Fruit fly (Drosophila melanogaster) whole organism, embryonic: ENCODE results near the gene CG13124.

Source experiments
- CG11696 ChIP-seq: fragments of 200-800 bp; sonication (Bioruptor generic); IDR thresholded peaks from 2 replicates; pipeline ENCODE4 v1.3.6; 2022; ENCODE audit warnings: missing biosample characterization, missing genetic modification characterization
- CG12299 ChIP-seq: fragments of 200-800 bp; sonication (Bioruptor generic); optimal IDR thresholded peaks from 2 replicates; lab custom pipeline; 2018; ENCODE audit warnings: missing biosample characterization, mild to moderate bottlenecking, missing genetic modification characterization
- CG12659 ChIP-seq: fragments of 200-800 bp; sonication (Bioruptor generic); optimal IDR thresholded peaks from 3 replicates; lab custom pipeline; 2017; ENCODE audit warnings: mild to moderate bottlenecking, missing biosample characterization, missing genetic modification reagents, missing genetic modification characterization
- CG13296 ChIP-seq: fragments of 200-800 bp; sonication (Bioruptor generic); optimal IDR thresholded peaks from 3 replicates; lab custom pipeline; 2018; ENCODE audit warnings: missing biosample characterization, mild to moderate bottlenecking, missing genetic modification characterization
- CG14014 ChIP-seq: fragments of 200-800 bp; sonication (Bioruptor generic); IDR thresholded peaks from 2 replicates; pipeline ENCODE4 v1.3.6; 2022; ENCODE audit warnings: missing biosample characterization, missing genetic modification characterization
- CG18619 ChIP-seq: fragments of 200-800 bp; sonication (Bioruptor generic); optimal IDR thresholded peaks from 3 replicates; lab custom pipeline; 2017; ENCODE audit warnings: missing biosample characterization, mild to moderate bottlenecking, missing genetic modification characterization
- CG2120 ChIP-seq: fragments of 200-800 bp; sonication (Bioruptor generic); optimal IDR thresholded peaks from 3 replicates; lab custom pipeline; 2016; ENCODE audit warnings: missing biosample characterization, missing genetic modification characterization
- CG30020 ChIP-seq: fragments of 200-800 bp; optimal IDR thresholded peaks from 2 replicates; lab custom pipeline; 2019; ENCODE audit warnings: missing biosample characterization, mild to moderate bottlenecking, missing genetic modification characterization, moderate library complexity
- CG3995 ChIP-seq: fragments of 200-800 bp; sonication (Bioruptor generic); optimal IDR thresholded peaks from 3 replicates; lab custom pipeline; 2016; ENCODE audit warnings: missing biosample characterization, missing genetic modification characterization
- CG4328 ChIP-seq: fragments of 200-800 bp; sonication (Bioruptor generic); optimal IDR thresholded peaks from 3 replicates; lab custom pipeline; 2017; ENCODE audit warnings: missing biosample characterization, missing genetic modification reagents, missing genetic modification characterization
- CG4707 ChIP-seq: fragments of 200-800 bp; sonication (Bioruptor generic); optimal IDR thresholded peaks from 2 replicates; lab custom pipeline; 2018; ENCODE audit warnings: missing biosample characterization, mild to moderate bottlenecking, missing genetic modification characterization, moderate library complexity
- CG6254 ChIP-seq: fragments of 200-800 bp; sonication (Bioruptor generic); optimal IDR thresholded peaks from 3 replicates; lab custom pipeline; 2017; ENCODE audit warnings: mild to moderate bottlenecking, missing biosample characterization, missing genetic modification reagents, missing genetic modification characterization
- CG6813 ChIP-seq: fragments of 200-800 bp; sonication (Bioruptor generic); optimal IDR thresholded peaks from 2 replicates; lab custom pipeline; 2017; ENCODE audit warnings: missing biosample characterization, missing genetic modification characterization, mild to moderate bottlenecking, moderate library complexity, missing genetic modification reagents
- CG7357 ChIP-seq: fragments of 200-800 bp; sonication (Bioruptor generic); IDR thresholded peaks from 3 replicates; pipeline ENCODE4 v1.3.6; 2022; ENCODE audit warnings: missing biosample characterization, missing genetic modification characterization
- CG8290 ChIP-seq, 3 experiments: fragments of 200-800 bp; sonication (Bioruptor generic); optimal IDR thresholded peaks; 2 replicates each; lab custom pipeline; 2016 to 2019; ENCODE audit warnings: missing biosample characterization in 3 of 3, missing genetic modification characterization in 3 of 3, mild to moderate bottlenecking in 2 of 3, moderate library complexity in 1 of 3
- CG8478 ChIP-seq: fragments of >200 bp; optimal IDR thresholded peaks from 2 replicates; lab custom pipeline; 2018
- CG8924 ChIP-seq: fragments of 200-800 bp; optimal IDR thresholded peaks from 3 replicates; lab custom pipeline; 2019; ENCODE audit warnings: missing biosample characterization, mild to moderate bottlenecking, missing genetic modification characterization, moderate library complexity
- CoRest ChIP-seq: fragments of 200-800 bp; sonication (Bioruptor generic); optimal IDR thresholded peaks from 3 replicates; lab custom pipeline; 2018; ENCODE audit warnings: missing biosample characterization, mild to moderate bottlenecking, missing genetic modification characterization, moderate library complexity
- Doc3 ChIP-seq: fragments of 200-800 bp; sonication (Bioruptor generic); IDR thresholded peaks from 3 replicates; pipeline ENCODE4 v1.3.6; 2022; ENCODE audit warnings: missing biosample characterization, missing genetic modification characterization; ENCODE audit not compliant: partially characterized antibody
- E2f1 ChIP-seq: fragments of 200-800 bp; sonication (Bioruptor generic); IDR thresholded peaks from 2 replicates; pipeline ENCODE4 v1.3.6; 2022; ENCODE audit warnings: missing biosample characterization, missing genetic modification characterization
- Eip74EF ChIP-seq, 2 experiments: fragments of 200-800 bp in 1 of 2; fragments of >200 bp in 1 of 2; sonication (Bioruptor generic) in 1 of 2; optimal IDR thresholded peaks; 2 replicates each; lab custom pipeline; 2017 to 2019; ENCODE audit warnings: missing biosample characterization in 2 of 2, missing genetic modification characterization in 2 of 2, mild to moderate bottlenecking in 1 of 2, moderate library complexity in 1 of 2
- Ets65A ChIP-seq: fragments of 200-800 bp; sonication (Bioruptor generic); peaks from one replicate; lab custom pipeline; 2016; ENCODE audit warnings: missing biosample characterization, missing genetic modification characterization
- HHEX ChIP-seq: fragments of 200-800 bp; sonication (Bioruptor generic); optimal IDR thresholded peaks from 3 replicates; lab custom pipeline; 2017; ENCODE audit warnings: missing biosample characterization, mild to moderate bottlenecking, missing genetic modification characterization, missing genetic modification reagents
- HLH54F ChIP-seq: fragments of 200-800 bp; sonication (Bioruptor generic); optimal IDR thresholded peaks from 3 replicates; lab custom pipeline; 2016; ENCODE audit warnings: missing biosample characterization, missing genetic modification characterization
- HmgD ChIP-seq: fragments of 200-800 bp; sonication (Bioruptor generic); optimal IDR thresholded peaks from 3 replicates; lab custom pipeline; 2016; ENCODE audit warnings: missing biosample characterization, missing genetic modification characterization
- Hr3 ChIP-seq: fragments of 200-800 bp; sonication (Bioruptor generic); optimal IDR thresholded peaks from 3 replicates; lab custom pipeline; 2016; ENCODE audit warnings: missing biosample characterization, missing genetic modification characterization
- Hr78 ChIP-seq, 2 experiments: fragments of 200-800 bp in 1 of 2; fragments of >200 bp in 1 of 2; sonication (Bioruptor generic) in 1 of 2; optimal IDR thresholded peaks; 2 replicates each; lab custom pipeline; 2017 to 2019; ENCODE audit warnings: missing biosample characterization in 2 of 2, missing genetic modification characterization in 2 of 2, mild to moderate bottlenecking in 1 of 2, moderate library complexity in 1 of 2
- Nf-YB ChIP-seq: fragments of 200-800 bp; sonication (Bioruptor generic); optimal IDR thresholded peaks from 3 replicates; lab custom pipeline; 2019; ENCODE audit warnings: missing biosample characterization, mild to moderate bottlenecking, missing genetic modification characterization, moderate library complexity
- Oli ChIP-seq: fragments of 200-800 bp; sonication (Bioruptor generic); optimal IDR thresholded peaks from 2 replicates; lab custom pipeline; 2018; ENCODE audit warnings: missing biosample characterization, mild to moderate bottlenecking, missing genetic modification characterization, moderate library complexity
- Rfx ChIP-seq: fragments of 200-800 bp; sonication (Bioruptor generic); IDR thresholded peaks from 2 replicates; pipeline ENCODE4 v1.3.6; 2022; ENCODE audit warnings: missing biosample characterization, missing genetic modification characterization
- Side ChIP-seq: fragments of 200-800 bp; sonication (Bioruptor generic); optimal IDR thresholded peaks from 2 replicates; lab custom pipeline; 2016; ENCODE audit warnings: missing biosample characterization, missing genetic modification characterization
- amos ChIP-seq: fragments of 200-800 bp; sonication (Bioruptor generic); IDR thresholded peaks from 2 replicates; pipeline ENCODE4 v1.3.6; 2022; ENCODE audit warnings: missing biosample characterization, missing genetic modification characterization; ENCODE audit not compliant: partially characterized antibody
- ato ChIP-seq: fragments of 200-800 bp; sonication (Bioruptor generic); IDR thresholded peaks from 2 replicates; pipeline ENCODE4 v1.3.6; 2022; ENCODE audit warnings: missing biosample characterization, missing genetic modification characterization; ENCODE audit not compliant: partially characterized antibody
- br ChIP-seq: fragments of >200 bp; optimal IDR thresholded peaks from 2 replicates; lab custom pipeline; 2017
- crc ChIP-seq: fragments of 200-800 bp; sonication (Bioruptor generic); optimal IDR thresholded peaks from 2 replicates; lab custom pipeline; 2016; ENCODE audit warnings: missing biosample characterization, missing genetic modification characterization
- croc ChIP-seq: fragments of 200-800 bp; sonication (Bioruptor generic); conservative IDR thresholded peaks from 3 replicates; pipeline ENCODE4 v1.3.6; 2022; ENCODE audit warnings: missing biosample characterization, missing genetic modification characterization
- cwo ChIP-seq: fragments of 200-800 bp; sonication (Bioruptor generic); optimal IDR thresholded peaks from 3 replicates; lab custom pipeline; 2017; ENCODE audit warnings: missing biosample characterization, missing genetic modification characterization, mild to moderate bottlenecking, moderate library complexity, missing genetic modification reagents
- dimm ChIP-seq: fragments of 200-800 bp; sonication (Bioruptor generic); IDR thresholded peaks from 2 replicates; pipeline ENCODE4 v1.3.6; 2022; ENCODE audit warnings: missing biosample characterization, missing genetic modification characterization
- h ChIP-seq: fragments of >200 bp; optimal IDR thresholded peaks from 2 replicates; lab custom pipeline; 2017
- ham ChIP-seq: fragments of 200-800 bp; sonication (Bioruptor generic); IDR thresholded peaks from 2 replicates; pipeline ENCODE4 v1.3.6; 2022; ENCODE audit warnings: missing biosample characterization, missing genetic modification characterization
- ind ChIP-seq: fragments of 200-800 bp; sonication (Bioruptor generic); optimal IDR thresholded peaks from 3 replicates; lab custom pipeline; 2016; ENCODE audit warnings: missing biosample characterization, missing genetic modification characterization
- insv ChIP-seq, 2 experiments: fragments of 200-800 bp; sonication (Bioruptor generic); optimal IDR thresholded peaks; 3 replicates each; lab custom pipeline; 2016 to 2018; ENCODE audit warnings: missing biosample characterization in 2 of 2, missing genetic modification characterization in 2 of 2
- jumu ChIP-seq: fragments of 200-800 bp; sonication (Bioruptor generic); optimal IDR thresholded peaks from 3 replicates; lab custom pipeline; 2016; ENCODE audit warnings: missing biosample characterization, missing genetic modification characterization
- lmd ChIP-seq: fragments of 200-800 bp; sonication (Bioruptor generic); IDR thresholded peaks from 2 replicates; pipeline ENCODE4 v1.3.6; 2022; ENCODE audit warnings: missing biosample characterization, missing genetic modification characterization
- luna ChIP-seq: fragments of 200-800 bp; sonication (Bioruptor generic); optimal IDR thresholded peaks from 2 replicates; lab custom pipeline; 2016; ENCODE audit warnings: missing biosample characterization, missing genetic modification characterization
- nerfin-2 ChIP-seq: fragments of 200-800 bp; sonication (Bioruptor generic); IDR thresholded peaks from 2 replicates; pipeline ENCODE4 v1.3.6; 2022; ENCODE audit warnings: missing biosample characterization, missing genetic modification characterization; ENCODE audit not compliant: partially characterized antibody
- pan ChIP-seq, 4 experiments: fragments of >200 bp in 3 of 4; fragments of 200-800 bp in 1 of 4; sonication (Bioruptor generic) in 1 of 4; optimal IDR thresholded peaks in 3 of 4; IDR thresholded peaks in 1 of 4; 2 replicates each; pipeline versions ENCODE4 v1.3.6 to Lab custom; 2017 to 2022; ENCODE audit warnings: missing biosample characterization in 2 of 4, missing genetic modification characterization in 2 of 4, mixed read lengths in 1 of 4
- pum ChIP-seq: fragments of 200-800 bp; sonication (Bioruptor generic); optimal IDR thresholded peaks from 2 replicates; lab custom pipeline; 2016; ENCODE audit warnings: missing biosample characterization, missing genetic modification characterization
- tap ChIP-seq: fragments of 200-800 bp; optimal IDR thresholded peaks from 3 replicates; lab custom pipeline; 2019; ENCODE audit warnings: missing biosample characterization, mild to moderate bottlenecking, missing genetic modification characterization, moderate library complexity
- tgo ChIP-seq: fragments of 200-800 bp; sonication (Bioruptor generic); IDR thresholded peaks from 3 replicates; pipeline ENCODE4 v1.3.6; 2022; ENCODE audit warnings: missing biosample characterization, missing genetic modification characterization
- zfh2 ChIP-seq: fragments of 200-800 bp; sonication (Bioruptor generic); optimal IDR thresholded peaks from 2 replicates; lab custom pipeline; 2016; ENCODE audit warnings: missing biosample characterization, missing genetic modification characterization

Gene CG13124

dm6 chr2L:9864337-9864736 lies 44.1 kb downstream of the CG13124 start (continued):
- TF ChIP-seq HHEX (GFP tag; lab: Kevin White, UChicago) = peak; percentile 43
- TF ChIP-seq CG13296 (GFP tag; lab: Kevin White, UChicago) = peak; percentile 12
- TF ChIP-seq amos (GFP tag; lab: Robert Waterston, UW) = no peak
- peak; percentile 46 for TF ChIP-seq Oli (tag; lab: Kevin White, UChicago)
- no peak for TF ChIP-seq HmgD (GFP tag; lab: Kevin White, UChicago)
- TF ChIP-seq CG7357 (GFP tag; lab: Robert Waterston, UW) = no peak
- no peak for TF ChIP-seq tgo (GFP tag; lab: Robert Waterston, UW)
- TF ChIP-seq ind (GFP tag; lab: Kevin White, UChicago) = peak; percentile 34
- no peak for TF ChIP-seq h
- no peak for TF ChIP-seq jumu
- no peak for TF ChIP-seq Eip74EF (GFP tag; optimal IDR thresholded peaks at IDR 0.05; lab: Kevin White, UChicago)
- no peak for TF ChIP-seq ato (GFP tag; lab: Robert Waterston, UW)
- TF ChIP-seq CG11696 = no peak
- no peak for TF ChIP-seq CG18619 (GFP tag; lab: Kevin White, UChicago)
- no peak for TF ChIP-seq CG4328
- TF ChIP-seq crc (GFP tag; lab: Kevin White, UChicago) = no peak
- peak; percentile 33; the same call in 1 of the 2 replicates for TF ChIP-seq Rfx
- TF ChIP-seq luna = no peak
- TF ChIP-seq Hr78 (GFP tag; optimal IDR thresholded peaks at IDR 0.05; lab: Kevin White, UChicago) = no peak
- no peak for TF ChIP-seq Side
- no peak for TF ChIP-seq E2f1 (GFP tag; lab: Robert Waterston, UW)
- TF ChIP-seq CG8478 (lab: Kevin White, UChicago) = no peak
- no peak for TF ChIP-seq tap (tag; lab: Kevin White, UChicago)
- TF ChIP-seq CG12299 (tag; lab: Kevin White, UChicago) = no peak
- no peak for TF ChIP-seq pan (optimal IDR thresholded peaks at IDR 0.05; lab: Kevin White, UChicago)
- peak in 1 of 2 experiments; percentile 25 for TF ChIP-seq pan (GFP tag; optimal IDR thresholded peaks at IDR 0.05 in 1 of 2, IDR thresholded peaks at IDR 0.05 in 1 of 2)
- TF ChIP-seq CG14014 = 0 out of 2 replicates have a peak, but pooled peaks have one; percentile 24
- peak; percentile 21 for TF ChIP-seq HLH54F (GFP tag; lab: Kevin White, UChicago)
- TF ChIP-seq CG8290 (GFP tag; optimal IDR thresholded peaks at IDR 0.05; lab: Kevin White, UChicago) = no peak
- peak in 1 of 2 experiments; percentile 23 for TF ChIP-seq CG8290 (tag; optimal IDR thresholded peaks at IDR 0.05; lab: Kevin White, UChicago)
- TF ChIP-seq dimm (GFP tag; lab: Robert Waterston, UW) = no peak
- TF ChIP-seq Ets65A (GFP tag; lab: Kevin White, UChicago) = peak; percentile 18
- no peak for TF ChIP-seq CG4707 (GFP tag; lab: Kevin White, UChicago)
- no peak for TF ChIP-seq CG3995 (GFP tag; lab: Kevin White, UChicago)
- no peak for TF ChIP-seq ham (GFP tag; lab: Robert Waterston, UW)
- 0 out of 2 replicates have a peak, but pooled peaks have one; percentile 17 for TF ChIP-seq lmd (GFP tag; lab: Robert Waterston, UW)
- peak; percentile 41 for TF ChIP-seq CoRest
- no peak for TF ChIP-seq CG6254 (GFP tag; lab: Kevin White, UChicago)
- no peak for TF ChIP-seq croc (GFP tag; lab: Robert Waterston, UW)
- peak; percentile 38 for TF ChIP-seq CG12659 (GFP tag; lab: Kevin White, UChicago)
- TF ChIP-seq CG2120 (GFP tag; lab: Kevin White, UChicago) = peak; percentile 67
- peak; percentile 15 for TF ChIP-seq CG6813 (GFP tag; lab: Kevin White, UChicago)
- TF ChIP-seq CG30020 = no peak
- no peak for TF ChIP-seq pum (GFP tag; lab: Kevin White, UChicago)
- TF ChIP-seq CG8924 (tag; lab: Kevin White, UChicago) = peak; percentile 16
- TF ChIP-seq cwo = peak; percentile 34
- TF ChIP-seq Hr3 (GFP tag; lab: Kevin White, UChicago) = no peak
- no peak for TF ChIP-seq br (lab: Kevin White, UChicago)
- TF ChIP-seq Nf-YB (GFP tag; lab: Kevin White, UChicago) = no peak
- no peak for TF ChIP-seq nerfin-2 (GFP tag; lab: Robert Waterston, UW)
- peak; percentile 25 for TF ChIP-seq zfh2
- TF ChIP-seq Doc3 (GFP tag; lab: Robert Waterston, UW) = no peak
- TF ChIP-seq insv (GFP tag; optimal IDR thresholded peaks at IDR 0.05; lab: Kevin White, UChicago) = no peak
